Worm (Caenorhabditis elegans): ENCODE measurements around the gene C38D4.10.

Gene C38D4.10

DNA sequence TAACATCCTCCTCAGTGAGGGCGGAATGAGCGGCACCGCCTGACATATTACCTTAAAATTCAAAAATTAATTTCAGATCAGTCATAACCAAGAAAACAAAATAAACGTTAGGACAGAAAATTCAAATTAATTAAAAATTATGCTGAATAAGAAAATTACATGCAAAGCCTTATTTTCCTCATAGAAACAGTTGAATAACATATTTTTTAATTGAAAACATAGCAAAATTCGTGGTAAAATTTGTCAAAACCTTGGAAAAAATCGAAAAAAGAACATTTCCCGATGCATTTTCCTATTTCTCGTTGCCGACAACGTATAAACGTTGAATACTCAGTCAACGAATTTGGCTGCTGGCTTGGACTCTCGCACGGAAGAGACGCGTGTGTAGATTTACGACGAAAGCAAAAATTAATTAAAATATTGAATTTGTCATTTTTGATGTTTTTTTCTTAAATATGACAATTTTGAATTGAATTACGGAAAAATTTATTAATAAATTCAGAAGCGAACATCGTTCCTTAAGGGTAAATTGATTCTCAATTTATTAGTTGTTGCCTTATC lies 28.2 kb upstream of the C38D4.10 start, which contains the start of the genes rps-0 and rbg-3 (continued):
- TF ChIP-seq dmd-6 (GFP tag; IDR thresholded peaks at IDR 0.05), result peak; percentile 77
- peak; percentile 74 for TF ChIP-seq T26A8.4 (GFP tag; IDR thresholded peaks at IDR 0.05)
- TF ChIP-seq hmg-1.1 (GFP tag; IDR thresholded peaks at IDR 0.05), result peak; percentile 83
- TF ChIP-seq Y105C5A.15 (GFP tag; IDR thresholded peaks at IDR 0.05), result no peak
- TF ChIP-seq mdl-1 (tag; optimal IDR thresholded peaks at IDR 0.05), result peak in 1 of 2 experiments; percentile 64
- no peak for TF ChIP-seq F44E2.7 (GFP tag; IDR thresholded peaks at IDR 0.05)
- TF ChIP-seq nhr-111 (GFP tag; optimal IDR thresholded peaks at IDR 0.05), result no peak
- no peak for TF ChIP-seq F26F4.8 (GFP tag; conservative IDR thresholded peaks at IDR 0.05)
- TF ChIP-seq egl-27 (tag; optimal IDR thresholded peaks at IDR 0.05), result no peak
- TF ChIP-seq dve-1 (tag; optimal IDR thresholded peaks at IDR 0.05; ENCODE audit: insufficient read depth), result peak; percentile 97
- TF ChIP-seq mdt-29 (GFP tag; IDR thresholded peaks at IDR 0.05), result no peak
- TF ChIP-seq ceh-82 (tag; optimal IDR thresholded peaks at IDR 0.05), result no peak
- TF ChIP-seq unc-62 (GFP tag; optimal IDR thresholded peaks at IDR 0.05 in 1 of 2), result peak in 1 of 2 experiments; percentile 5
- TF ChIP-seq unc-62 (tag; optimal IDR thresholded peaks at IDR 0.05), result no peak
- TF ChIP-seq ztf-11 (tag; optimal IDR thresholded peaks at IDR 0.05), result no peak
- peak; percentile 28 for TF ChIP-seq F10B5.3 (tag; optimal IDR thresholded peaks at IDR 0.05)
- TF ChIP-seq unc-39 (tag; optimal IDR thresholded peaks at IDR 0.05), result no peak
- peak; percentile 57 for TF ChIP-seq arid-1 (GFP tag; conservative IDR thresholded peaks at IDR 0.05)
- TF ChIP-seq nhr-42 (GFP tag; IDR thresholded peaks at IDR 0.05), result peak; percentile 37; the same call in 1 of the 2 replicates
- TF ChIP-seq gei-8 (GFP tag; optimal IDR thresholded peaks at IDR 0.05), result no peak
- peak; percentile 26 for TF ChIP-seq lin-15B (tag; optimal IDR thresholded peaks at IDR 0.05)
- no peak for TF ChIP-seq pqm-1 (tag; optimal IDR thresholded peaks at IDR 0.05)
- TF ChIP-seq tag-97 (GFP tag; IDR thresholded peaks at IDR 0.05), result no peak
- peak in 1 of 2 experiments; percentile 58 for TF ChIP-seq ZK546.5 (tag; optimal IDR thresholded peaks at IDR 0.05)
- no peak for TF ChIP-seq ceh-28 (tag; optimal IDR thresholded peaks at IDR 0.05)
- TF ChIP-seq vab-7 (GFP tag; IDR thresholded peaks at IDR 0.05), result 0 out of 2 replicates have a peak, but pooled peaks have one; percentile 38
- peak; percentile 83 for TF ChIP-seq nhr-28 (tag; optimal IDR thresholded peaks at IDR 0.05)
- no peak for TF ChIP-seq saeg-2 (GFP tag; IDR thresholded peaks at IDR 0.05)
- TF ChIP-seq mxl-2 (GFP tag; conservative IDR thresholded peaks at IDR 0.05), result no peak
- TF ChIP-seq dmd-8 (GFP tag; IDR thresholded peaks at IDR 0.05), result no peak
- peak; percentile 95 for TF ChIP-seq mep-1 (tag; optimal IDR thresholded peaks at IDR 0.05)
- TF ChIP-seq ceh-62 (tag; optimal IDR thresholded peaks at IDR 0.05), result no peak
- TF ChIP-seq php-3 (GFP tag; IDR thresholded peaks at IDR 0.05), result no peak
- TF ChIP-seq nhr-102 (tag; optimal IDR thresholded peaks at IDR 0.05), result peak; percentile 82
- no peak for TF ChIP-seq Y48G9A.11 (GFP tag; IDR thresholded peaks at IDR 0.05)
- TF ChIP-seq daf-8 (GFP tag; IDR thresholded peaks at IDR 0.05), result no peak
- no peak for TF ChIP-seq nhr-76 (tag; optimal IDR thresholded peaks at IDR 0.05)
- 0 out of 2 replicates have a peak, but pooled peaks have one; percentile 39 for TF ChIP-seq ceh-20 (GFP tag; IDR thresholded peaks at IDR 0.05)
- peak; percentile 88 for TF ChIP-seq fkh-10 (GFP tag; optimal IDR thresholded peaks at IDR 0.05)
- TF ChIP-seq lsy-2 (tag; optimal IDR thresholded peaks at IDR 0.05), result peak; percentile 84 to 98
- peak; percentile 77 for TF ChIP-seq zfp-2 (tag; optimal IDR thresholded peaks at IDR 0.05)
- no peak for TF ChIP-seq attf-4 (tag; optimal IDR thresholded peaks at IDR 0.05)
- TF ChIP-seq zfp-3 (GFP tag; conservative IDR thresholded peaks at IDR 0.05), result peak; percentile 53
- TF ChIP-seq fos-1 (tag; optimal IDR thresholded peaks at IDR 0.05), result no peak
- TF ChIP-seq cey-2 (tag; optimal IDR thresholded peaks at IDR 0.05; ENCODE audit: borderline replicate concordance, insufficient read depth), result no peak
- peak; percentile 68 for TF ChIP-seq ces-1 (GFP tag; optimal IDR thresholded peaks at IDR 0.05)
- TF ChIP-seq aly-2 (tag; optimal IDR thresholded peaks at IDR 0.05), result no peak
- peak; percentile 84 for TF ChIP-seq lin-13 (GFP tag; optimal IDR thresholded peaks at IDR 0.05)
- TF ChIP-seq zag-1 (tag; optimal IDR thresholded peaks at IDR 0.05), result no peak
- no peak for TF ChIP-seq nhr-41 (GFP tag; IDR thresholded peaks at IDR 0.05)
- TF ChIP-seq T20F7.1 (GFP tag; optimal IDR thresholded peaks at IDR 0.05), result peak; percentile 89
